Worm (Caenorhabditis elegans) whole organism, L3 larva: ENCODE data around the gene K08D8.10.
A peak's percentile ranks its signal among the peaks of the same experiment; 100 is the strongest.

Experiments
- R02D3.7 ChIP-seq: fragments of 150-350 bp; optimal IDR thresholded peaks from 2 replicates; lab custom pipeline; 2014; ENCODE audit warnings: missing biosample characterization, missing genetic modification characterization
- aly-2 ChIP-seq: fragments of 150-350 bp; optimal IDR thresholded peaks from 2 replicates; lab custom pipeline; 2014; ENCODE audit warnings: missing biosample characterization, missing genetic modification characterization
- ceh-82 ChIP-seq: fragments of 150-350 bp; optimal IDR thresholded peaks from 2 replicates; lab custom pipeline; 2014; ENCODE audit warnings: missing biosample characterization, missing genetic modification characterization
- ceh-9 ChIP-seq: sonication (generic microtip); optimal IDR thresholded peaks from 2 replicates; lab custom pipeline; 2018; ENCODE audit warnings: missing biosample characterization, missing genetic modification characterization
- daf-12 ChIP-seq: fragments of 150-350 bp; optimal IDR thresholded peaks from 2 replicates; lab custom pipeline; 2014; ENCODE audit warnings: missing biosample characterization, missing genetic modification reagents, missing genetic modification characterization
- egl-27 ChIP-seq: sonication (generic microtip); optimal IDR thresholded peaks from 4 replicates; lab custom pipeline; 2017; ENCODE audit warnings: missing biosample characterization, missing genetic modification reagents, missing genetic modification characterization
- elt-1 ChIP-seq: fragments of 150-350 bp; optimal IDR thresholded peaks from 2 replicates; lab custom pipeline; 2014; ENCODE audit warnings: missing biosample characterization, missing genetic modification characterization
- elt-2 ChIP-seq: sonication (generic microtip); optimal IDR thresholded peaks from 2 replicates; lab custom pipeline; 2016; ENCODE audit warnings: missing genetic modification reagents, mild to moderate bottlenecking, missing genetic modification characterization, missing compliant biosample characterization
- elt-3 ChIP-seq, 3 experiments: fragments of 150-350 bp in 1 of 3; sonication (generic microtip) in 2 of 3; optimal IDR thresholded peaks; 2 replicates in 2 of 3; 4 replicates in 1 of 3; lab custom pipeline; 2014 to 2017; ENCODE audit warnings: missing biosample characterization in 3 of 3, missing genetic modification characterization in 3 of 3
- eor-1 ChIP-seq, 2 experiments: fragments of 150-350 bp; optimal IDR thresholded peaks; 2 replicates each; lab custom pipeline; 2014 to 2018; ENCODE audit warnings: missing biosample characterization in 2 of 2, missing genetic modification characterization in 2 of 2
- fos-1 ChIP-seq: fragments of 150-350 bp; optimal IDR thresholded peaks from 2 replicates; lab custom pipeline; 2014; ENCODE audit warnings: missing biosample characterization, missing genetic modification characterization
- lsy-12 ChIP-seq: sonication (generic microtip); optimal IDR thresholded peaks from 2 replicates; lab custom pipeline; 2016; ENCODE audit warnings: mild to moderate bottlenecking, missing genetic modification characterization, missing compliant biosample characterization
- mdl-1 ChIP-seq: fragments of 150-350 bp; optimal IDR thresholded peaks from 2 replicates; lab custom pipeline; 2014; ENCODE audit warnings: missing biosample characterization, missing genetic modification characterization
- mml-1 ChIP-seq: fragments of 150-350 bp; sonication (generic microtip); optimal IDR thresholded peaks from 3 replicates; lab custom pipeline; 2014; ENCODE audit warnings: missing biosample characterization, missing genetic modification characterization
- nfya-1 ChIP-seq: sonication (generic microtip); optimal IDR thresholded peaks from 2 replicates; lab custom pipeline; 2017; ENCODE audit warnings: missing genetic modification characterization, mild to moderate bottlenecking, missing compliant biosample characterization, antibody characterized with exemption, moderate library complexity; ENCODE audit not compliant: insufficient read depth
- nhr-11 ChIP-seq: fragments of 150-350 bp; optimal IDR thresholded peaks from 2 replicates; lab custom pipeline; 2014; ENCODE audit warnings: missing biosample characterization, missing genetic modification characterization
- nhr-23 ChIP-seq: fragments of 150-350 bp; optimal IDR thresholded peaks from 2 replicates; lab custom pipeline; 2014; ENCODE audit warnings: missing biosample characterization, missing genetic modification reagents, missing genetic modification characterization
- nhr-237 ChIP-seq: fragments of 150-350 bp; optimal IDR thresholded peaks from 2 replicates; lab custom pipeline; 2014; ENCODE audit warnings: missing biosample characterization, missing genetic modification characterization
- nhr-25 ChIP-seq: sonication (generic microtip); optimal IDR thresholded peaks from 2 replicates; lab custom pipeline; 2017; ENCODE audit warnings: missing biosample characterization, missing genetic modification characterization
- nhr-28 ChIP-seq: fragments of 150-350 bp; optimal IDR thresholded peaks from 2 replicates; lab custom pipeline; 2014; ENCODE audit warnings: missing biosample characterization, missing genetic modification characterization
- nhr-43 ChIP-seq: sonication (generic microtip); optimal IDR thresholded peaks from 2 replicates; lab custom pipeline; 2016; ENCODE audit warnings: mild to moderate bottlenecking, missing genetic modification characterization, missing compliant biosample characterization; ENCODE audit not compliant: poor library complexity, severe bottlenecking
- nhr-67 ChIP-seq: fragments of 150-350 bp; optimal IDR thresholded peaks from 2 replicates; lab custom pipeline; 2014; ENCODE audit warnings: missing biosample characterization, missing genetic modification characterization
- nhr-76 ChIP-seq: fragments of 150-350 bp; sonication (generic microtip); optimal IDR thresholded peaks from 5 replicates; lab custom pipeline; 2014; ENCODE audit warnings: missing biosample characterization, missing genetic modification characterization
- nhr-77 ChIP-seq: fragments of 150-350 bp; optimal IDR thresholded peaks from 2 replicates; lab custom pipeline; 2014; ENCODE audit warnings: missing biosample characterization, missing genetic modification characterization
- pha-4 ChIP-seq: fragments of 150-350 bp; optimal IDR thresholded peaks from 2 replicates; lab custom pipeline; 2014; ENCODE audit warnings: missing biosample characterization, missing genetic modification reagents, missing genetic modification characterization
- pqm-1 ChIP-seq: fragments of 150-350 bp; optimal IDR thresholded peaks from 2 replicates; lab custom pipeline; 2017; ENCODE audit warnings: missing biosample characterization, missing genetic modification characterization, inconsistent platforms
- sea-2 ChIP-seq: fragments of 150-350 bp; sonication (generic microtip); optimal IDR thresholded peaks from 4 replicates; lab custom pipeline; 2014; ENCODE audit warnings: missing biosample characterization, missing genetic modification reagents, missing genetic modification characterization
- skn-1 ChIP-seq: fragments of 150-350 bp; optimal IDR thresholded peaks from 2 replicates; lab custom pipeline; 2014; ENCODE audit warnings: missing biosample characterization, missing genetic modification characterization
- snpc-4 ChIP-seq: fragments of 150-350 bp; optimal IDR thresholded peaks from 2 replicates; lab custom pipeline; 2014; ENCODE audit warnings: missing biosample characterization, missing genetic modification characterization
- unc-39 ChIP-seq: sonication (generic microtip); optimal IDR thresholded peaks from 4 replicates; lab custom pipeline; 2017; ENCODE audit warnings: missing biosample characterization, missing genetic modification characterization
- unc-62 ChIP-seq: fragments of 150-350 bp; sonication (generic microtip); optimal IDR thresholded peaks from 4 replicates; lab custom pipeline; 2014; ENCODE audit warnings: missing biosample characterization, missing genetic modification reagents, missing genetic modification characterization
- zag-1 ChIP-seq: fragments of 150-350 bp; optimal IDR thresholded peaks from 2 replicates; lab custom pipeline; 2014; ENCODE audit warnings: missing biosample characterization, missing genetic modification characterization
- ztf-11 ChIP-seq: fragments of 150-350 bp; optimal IDR thresholded peaks from 2 replicates; lab custom pipeline; 2014; ENCODE audit warnings: missing biosample characterization, missing genetic modification characterization

The K08D8.10 gene

DNA sequence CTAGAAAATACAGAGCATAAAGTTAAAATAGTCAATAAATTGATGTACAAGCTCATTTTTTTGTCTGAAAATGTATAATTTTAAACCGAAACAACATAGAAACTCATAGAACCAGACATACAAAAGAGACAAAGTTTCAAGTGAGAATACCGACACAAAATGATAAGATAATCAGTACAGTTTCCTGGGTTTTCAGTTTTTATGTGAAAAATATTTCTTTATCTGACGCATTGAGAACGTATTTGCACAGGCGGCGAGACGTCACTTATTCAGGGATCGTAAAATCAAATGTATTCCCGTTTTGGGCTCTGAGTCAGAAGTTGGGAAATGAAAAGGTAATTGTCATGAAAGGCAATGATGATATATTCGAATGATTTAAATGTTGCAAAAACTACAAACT lies 9.9 kb upstream of the K08D8.10 start, which contains the start of gene K08D8.6:
Gene K08D8.6, minus strand, starts transcription at position 64 of the 400 bp plus-strand sequence.
- TF ChIP-seq skn-1 (tag; lab: Kevin White, UChicago) (no peak), nhr-23 (tag; lab: Kevin White, UChicago) (no peak), nfya-1 (tag; lab: Kevin White, UChicago) (no peak), elt-2 (peak; percentile 94), R02D3.7 (tag; lab: Kevin White, UChicago) (no peak), ceh-82 (tag; lab: Kevin White, UChicago) (no peak), elt-1 (no peak), nhr-67 (tag; lab: Kevin White, UChicago) (no peak), sea-2 (no peak), fos-1 (tag; lab: Kevin White, UChicago) (no peak), nhr-28 (tag; lab: Kevin White, UChicago) (no peak), nhr-76 (tag; lab: Kevin White, UChicago) (no peak), pqm-1 (tag; lab: Kevin White, UChicago) (peak; percentile 93)

DNA sequence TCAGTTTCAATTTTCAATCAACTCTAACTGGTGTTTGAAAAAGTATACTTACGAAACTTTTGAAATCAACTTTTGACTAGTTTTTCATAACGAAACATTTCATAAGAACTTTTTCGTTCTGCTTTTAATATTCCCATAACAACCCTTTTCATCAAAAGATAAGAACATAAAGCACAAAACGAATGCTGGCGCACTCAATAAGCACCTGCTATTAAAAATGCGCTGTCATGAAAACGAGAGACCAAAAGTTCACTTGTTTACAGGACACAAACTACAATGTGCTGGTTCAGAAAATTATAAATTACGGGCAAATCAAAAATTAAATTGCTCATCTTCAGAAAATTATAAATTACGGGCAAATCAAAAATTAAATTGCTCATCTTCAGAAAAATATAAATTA lies 9.3 kb upstream of the K08D8.10 start:
- TF ChIP-seq daf-12 (tag; lab: Kevin White, UChicago), result no peak
- no peak for TF ChIP-seq nhr-25 (tag; lab: Kevin White, UChicago)
- no peak for TF ChIP-seq ztf-11 (tag; lab: Kevin White, UChicago)
- no peak for TF ChIP-seq elt-3 (tag; optimal IDR thresholded peaks at IDR 0.05; lab: Kevin White, UChicago)
- no peak for TF ChIP-seq nhr-77 (tag; lab: Kevin White, UChicago)
- no peak for TF ChIP-seq nhr-43 (tag; lab: Kevin White, UChicago)
- no peak for TF ChIP-seq skn-1 (tag; lab: Kevin White, UChicago)
- TF ChIP-seq aly-2, result no peak
- no peak for TF ChIP-seq eor-1 (tag; optimal IDR thresholded peaks at IDR 0.05; lab: Kevin White, UChicago)
- TF ChIP-seq egl-27 (tag; lab: Kevin White, UChicago), result no peak
- TF ChIP-seq elt-2, result peak; percentile 65
- no peak for TF ChIP-seq snpc-4 (tag; lab: Kevin White, UChicago)
- peak; percentile 14 for TF ChIP-seq pqm-1 (tag; lab: Kevin White, UChicago)
- TF ChIP-seq nfya-1 (tag; lab: Kevin White, UChicago), result no peak
- no peak for TF ChIP-seq zag-1 (tag; lab: Kevin White, UChicago)
- TF ChIP-seq nhr-11 (tag; lab: Kevin White, UChicago), result no peak
- no peak for TF ChIP-seq unc-62 (GFP tag; lab: Kevin White, UChicago)

DNA sequence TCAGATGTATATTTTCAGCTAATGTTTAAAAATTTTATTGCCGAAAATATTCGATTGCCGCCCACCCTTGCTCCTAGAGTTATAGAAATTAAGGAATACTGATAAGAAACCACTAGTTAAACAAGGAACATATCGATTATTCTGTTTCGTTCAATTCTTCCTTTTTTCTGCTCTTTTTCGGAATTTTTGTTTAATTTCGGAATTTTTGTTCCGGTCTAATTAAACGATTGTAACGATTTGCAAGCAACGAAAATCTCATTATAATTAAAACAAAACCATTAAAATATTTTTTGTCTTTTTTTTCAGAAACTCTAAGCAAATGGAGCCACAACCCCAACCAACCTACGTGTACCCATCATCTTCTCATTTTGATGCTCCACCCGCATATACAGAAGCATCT lies 8.2 kb upstream of the K08D8.10 start, which contains the start of gene K08D8.1:
Gene K08D8.1, plus strand, starts transcription at position 301 of the 400 bp plus-strand sequence.
- peak; percentile 30 for TF ChIP-seq elt-2
- TF ChIP-seq sea-2, result no peak

DNA sequence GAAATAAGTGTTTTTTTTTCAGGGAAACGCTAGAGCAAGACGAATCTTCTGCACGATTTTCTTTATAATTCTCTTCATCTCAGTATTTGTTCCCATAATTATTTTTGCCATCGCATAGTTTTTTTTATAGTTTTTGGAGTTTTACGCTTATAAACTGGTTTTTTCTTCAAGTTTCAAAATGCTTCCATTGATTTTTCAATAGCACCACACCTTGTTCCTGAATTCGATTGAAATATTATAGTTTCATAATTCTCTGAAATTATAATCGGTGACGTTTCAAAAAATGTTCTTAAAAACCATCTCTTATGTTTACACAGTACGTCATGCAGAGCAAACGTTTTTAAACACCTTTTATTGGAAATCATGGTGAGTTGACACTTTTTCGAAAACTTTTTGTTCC lies 7.2 kb upstream of the K08D8.10 start, which contains the start of gene K08D8.12:
Gene K08D8.12, plus strand, starts transcription at position 301 of the 400 bp plus-strand sequence.
- TF ChIP-seq ztf-11 (tag; lab: Kevin White, UChicago) (no peak), daf-12 (tag; lab: Kevin White, UChicago) (no peak), mml-1 (tag; lab: Kevin White, UChicago) (no peak)

DNA sequence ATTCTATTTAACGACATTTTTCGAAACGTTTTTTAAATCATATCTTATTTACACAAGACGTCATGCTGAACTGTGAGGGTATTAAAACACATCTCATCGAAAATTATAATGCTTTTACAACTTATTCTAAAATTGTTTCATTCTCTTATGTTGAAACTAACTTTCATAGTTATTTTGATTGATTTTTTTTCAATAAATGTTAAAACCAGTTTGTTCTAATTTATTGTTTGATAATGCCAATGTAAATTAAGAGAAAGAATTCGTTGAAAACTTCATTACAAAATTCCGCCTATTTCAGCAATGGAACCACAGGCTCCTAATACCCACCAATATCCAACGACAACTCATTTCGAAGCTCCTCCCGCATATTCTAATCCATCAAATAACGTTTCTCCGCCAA lies 5.4 kb upstream of the K08D8.10 start, which contains the start of gene K08D8.11:
Gene K08D8.11, plus strand, starts transcription at position 301 of the 400 bp plus-strand sequence.
- TF ChIP-seq nhr-11 (tag; lab: Kevin White, UChicago) (no peak), lsy-12 (tag; lab: Kevin White, UChicago) (no peak), ztf-11 (tag; lab: Kevin White, UChicago) (no peak), unc-39 (tag; lab: Kevin White, UChicago) (no peak), eor-1 (tag; optimal IDR thresholded peaks at IDR 0.05; lab: Kevin White, UChicago) (no peak), elt-1 (no peak), ceh-9 (tag; lab: Kevin White, UChicago) (no peak), pha-4 (tag; lab: Kevin White, UChicago) (no peak), nhr-237 (tag; lab: Kevin White, UChicago) (no peak), elt-2 (no peak), nhr-23 (tag; lab: Kevin White, UChicago) (no peak), ceh-82 (tag; lab: Kevin White, UChicago) (no peak), mdl-1 (tag; lab: Kevin White, UChicago) (no peak), zag-1 (tag; lab: Kevin White, UChicago) (no peak), sea-2 (no peak)
